Worm (Caenorhabditis elegans) whole organism, L2 larva: ENCODE data around the gene rfth-1.

Source experiments
- ceh-82 ChIP-seq: fragments of 150-350 bp; optimal IDR thresholded peaks from 2 replicates; lab custom pipeline; 2014; ENCODE audit warnings: missing biosample characterization, missing genetic modification characterization
- skn-1 ChIP-seq: sonication (generic microtip); optimal IDR thresholded peaks from 2 replicates; lab custom pipeline; 2017; ENCODE audit warnings: missing biosample characterization, missing genetic modification characterization
- snpc-4 ChIP-seq: fragments of 150-350 bp; optimal IDR thresholded peaks from 2 replicates; lab custom pipeline; 2014; ENCODE audit warnings: missing biosample characterization, missing genetic modification characterization
- unc-55 ChIP-seq: fragments of 150-350 bp; sonication (generic microtip); optimal IDR thresholded peaks from 3 replicates; lab custom pipeline; 2014; ENCODE audit warnings: missing biosample characterization, missing genetic modification reagents, missing genetic modification characterization

DNA sequence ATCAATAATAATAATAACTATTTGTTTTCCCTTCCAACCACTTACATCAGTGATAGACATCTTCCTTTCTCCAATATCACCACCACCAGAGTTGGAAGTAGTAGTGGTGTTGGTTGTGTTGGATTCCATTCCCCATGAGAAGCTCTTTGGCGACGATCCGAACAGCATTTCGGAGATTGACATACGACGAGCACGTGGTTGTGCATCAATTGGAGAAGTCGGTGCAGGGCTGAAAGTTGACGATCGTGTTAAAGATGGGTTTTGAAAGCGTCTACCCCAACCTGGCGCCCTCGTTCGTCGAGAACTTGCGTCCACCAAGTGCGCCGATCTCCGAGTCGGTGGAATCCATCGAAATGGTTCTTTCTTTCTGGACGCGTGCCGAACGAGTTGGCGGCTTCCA lies 42.1 kb downstream of the rfth-1 start:
- TF ChIP-seq skn-1 (tag; lab: Kevin White, UChicago) (no peak), snpc-4 (tag; lab: Kevin White, UChicago) (no peak), unc-55 (no peak), ceh-82 (tag; lab: Kevin White, UChicago) (no peak)
